Worm (Caenorhabditis elegans): ENCODE data around the gene cutl-5.

DNA sequence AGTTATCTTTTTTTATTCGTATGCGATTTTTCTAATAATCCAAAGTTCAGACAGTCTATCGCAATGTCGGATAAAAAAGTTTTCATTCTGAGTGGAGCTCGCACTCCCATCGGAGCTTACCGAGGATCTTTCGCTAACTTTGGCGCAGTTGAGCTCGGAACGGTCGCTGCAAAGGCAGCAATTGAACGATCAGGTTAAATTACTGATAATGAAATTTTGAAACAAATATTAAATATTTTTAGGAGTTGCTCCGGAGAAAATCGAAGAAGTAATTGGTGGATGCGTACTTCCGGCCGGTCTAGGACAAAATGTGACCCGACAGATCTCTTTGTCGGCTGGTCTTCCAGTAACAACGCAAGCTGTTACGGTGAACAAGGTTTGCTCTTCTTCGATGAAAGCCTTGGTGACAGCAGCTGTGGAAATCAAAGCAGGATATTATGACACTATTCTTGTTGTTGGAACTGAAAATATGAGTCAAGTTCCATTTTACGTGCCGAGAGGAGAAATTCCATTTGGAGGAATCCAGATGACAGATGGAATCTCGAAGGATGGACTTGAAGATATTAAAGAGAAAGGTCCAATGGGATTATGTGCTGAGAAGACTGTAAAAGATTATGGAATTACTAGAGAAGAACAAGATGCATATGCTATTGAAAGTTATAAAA is 40.0 kb downstream of the cutl-5 start, which contains the start of gene T02G5.7:
- TF ChIP-seq dao-5 (tag; optimal IDR thresholded peaks at IDR 0.05) (no peak), W03F9.2 (tag; optimal IDR thresholded peaks at IDR 0.05) (no peak), him-1 (tag; optimal IDR thresholded peaks at IDR 0.05) (no peak)

Data from whole organism, L4/young adult.